Fruit fly (Drosophila melanogaster) whole organism, wandering third instar larva: Measurements from ENCODE around the gene CG12219.

ENCODE experiments used
- Abd-B ChIP-seq: fragments of >200 bp; optimal IDR thresholded peaks from 2 replicates; lab custom pipeline; 2017; ENCODE audit warnings: missing biosample characterization, missing genetic modification characterization
- Hnf4 ChIP-seq: fragments of 200-800 bp; sonication (Bioruptor generic); optimal IDR thresholded peaks from 2 replicates; lab custom pipeline; 2016; ENCODE audit warnings: missing biosample characterization, mild to moderate bottlenecking, missing genetic modification characterization
- N ChIP-seq: fragments of >200 bp; optimal IDR thresholded peaks from 2 replicates; lab custom pipeline; 2018; ENCODE audit warnings: missing biosample characterization, missing external identifiers, missing genetic modification characterization
- Sp1 ChIP-seq: fragments of 200-800 bp; sonication (Bioruptor generic); optimal IDR thresholded peaks from 3 replicates; lab custom pipeline; 2019; ENCODE audit warnings: missing biosample characterization, mild to moderate bottlenecking, missing genetic modification characterization, moderate library complexity
- Vsx2 ChIP-seq: fragments of 200-300, 225-300 bp; sonication (Bioruptor generic); optimal IDR thresholded peaks from 2 replicates; lab custom pipeline; 2018; ENCODE audit warnings: missing biosample characterization, missing genetic modification characterization; ENCODE audit not compliant: partially characterized antibody
- dl ChIP-seq, 2 experiments: fragments of 175-275, 200-275 bp in 1 of 2; fragments of 200-275 bp in 1 of 2; sonication (Bioruptor generic); optimal IDR thresholded peaks; lab custom pipeline; 2018; ENCODE audit warnings: mild to moderate bottlenecking in 2 of 2, missing biosample characterization in 2 of 2, missing genetic modification characterization in 2 of 2, moderate library complexity in 2 of 2; ENCODE audit not compliant: partially characterized antibody in 2 of 2, insufficient read depth in 1 of 2
- h ChIP-seq: fragments of 200-800 bp; sonication (Bioruptor generic); optimal IDR thresholded peaks from 3 replicates; lab custom pipeline; 2016; ENCODE audit warnings: missing biosample characterization, mild to moderate bottlenecking, missing genetic modification characterization
- psq ChIP-seq: fragments of 200-800 bp; sonication (Bioruptor generic); optimal IDR thresholded peaks from 3 replicates; lab custom pipeline; 2017; ENCODE audit warnings: missing biosample characterization, mild to moderate bottlenecking, missing genetic modification characterization, moderate library complexity

DNA sequence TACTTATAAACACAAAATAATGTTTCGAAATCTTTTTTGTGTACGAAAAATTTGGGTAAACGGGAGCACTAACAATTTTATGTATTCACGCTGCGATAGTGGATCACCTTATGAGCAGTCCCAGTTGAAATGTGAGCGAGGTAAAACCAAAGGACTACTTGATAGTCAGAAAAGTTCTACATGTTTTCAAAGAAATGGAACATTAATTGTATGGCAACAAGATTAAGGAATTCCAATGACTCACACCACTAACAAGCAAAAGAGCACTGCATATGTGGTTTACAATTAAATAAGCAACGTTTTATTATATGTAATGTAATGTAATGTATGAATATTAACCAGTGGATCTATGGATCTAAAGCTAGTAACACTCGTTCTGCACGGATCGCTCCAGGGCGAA lies 6.8 kb downstream of the CG12219 start, which contains the start of gene CG15892:
- TF ChIP-seq psq (GFP tag; lab: Kevin White, UChicago): no peak
- no peak for TF ChIP-seq Vsx2
- TF ChIP-seq Abd-B (GFP tag; lab: Kevin White, UChicago): no peak
- no peak for TF ChIP-seq N (GFP tag; lab: Kevin White, UChicago)
- no peak for TF ChIP-seq Sp1 (GFP tag; lab: Kevin White, UChicago)
- TF ChIP-seq Hnf4 (GFP tag; lab: Kevin White, UChicago): no peak
- TF ChIP-seq dl (GFP tag; optimal IDR thresholded peaks at IDR 0.05; lab: Kevin White, UChicago; ENCODE audit: insufficient read depth in 1 of 2, partially characterized antibody in 2 of 2): no peak
- TF ChIP-seq h (GFP tag; lab: Kevin White, UChicago): no peak
